Worm (Caenorhabditis elegans): ENCODE data around the gene F49F1.17.
A peak's percentile ranks its signal among the peaks of the same experiment; 100 is the strongest.

The F49F1.17 gene

DNA sequence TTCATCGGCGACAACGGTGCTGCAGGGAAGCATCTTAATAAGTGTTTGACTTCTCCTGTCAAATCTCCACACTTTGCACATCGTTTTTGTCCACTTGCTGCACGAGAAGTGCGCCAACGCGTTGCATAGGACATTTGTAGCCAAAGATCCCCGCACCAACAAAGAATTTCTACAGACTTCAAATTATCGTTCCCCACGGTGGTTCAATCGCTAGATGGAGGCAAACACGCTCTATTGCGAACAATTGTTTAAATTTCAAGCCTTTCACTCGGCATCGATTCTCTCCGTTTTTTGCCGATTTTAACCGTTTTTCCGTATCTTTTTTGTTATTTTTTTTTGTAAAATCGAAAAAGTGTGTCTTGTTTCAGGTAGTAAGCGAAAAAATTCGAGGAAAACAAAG is 44.4 kb upstream of the F49F1.17 start:
- TF ChIP-seq hmg-1.1 (GFP tag; IDR thresholded peaks at IDR 0.05) (0 out of 2 replicates have a peak, but pooled peaks have one; percentile 25), lin-38 (GFP tag; IDR thresholded peaks at IDR 0.05) (peak; percentile 87)

ce11 chrIV:4178424-4178823 is 42.8 kb upstream of the F49F1.17 start, which contains the start of gene tsen-34:
Gene tsen-34, plus strand, starts transcription at chrIV:4178457.
- TF ChIP-seq Y48G9A.11 (GFP tag; IDR thresholded peaks at IDR 0.05) (0 out of 2 replicates have a peak, but pooled peaks have one; percentile 19), ceh-62 (tag; optimal IDR thresholded peaks at IDR 0.05) (no peak)

- TF ChIP-seq Y48G9A.11 (GFP tag; IDR thresholded peaks at IDR 0.05) = peak; percentile 89
- TF ChIP-seq lin-1 (GFP tag; IDR thresholded peaks at IDR 0.05) = no peak
These were observed 41.9 kb upstream of the F49F1.17 start for ce11 chrIV:4177560-4177959.

ce11 chrIV:4176659-4177058 is 41.0 kb upstream of the F49F1.17 start:
- TF ChIP-seq unc-130 (GFP tag; optimal IDR thresholded peaks at IDR 0.05) (no peak), hif-1 (tag; optimal IDR thresholded peaks at IDR 0.05) (no peak), nhr-28 (tag; optimal IDR thresholded peaks at IDR 0.05) (no peak), Y48G9A.11 (GFP tag; IDR thresholded peaks at IDR 0.05) (peak; percentile 97), nhr-6 (tag; optimal IDR thresholded peaks at IDR 0.05) (no peak), lin-38 (GFP tag; IDR thresholded peaks at IDR 0.05) (peak; percentile 25; the same call in 1 of the 2 replicates), Y105C5A.15 (GFP tag; IDR thresholded peaks at IDR 0.05) (no peak), ceh-28 (tag; optimal IDR thresholded peaks at IDR 0.05) (no peak), hmg-1.1 (GFP tag; IDR thresholded peaks at IDR 0.05) (no peak), nhr-48 (tag; optimal IDR thresholded peaks at IDR 0.05) (no peak), F26F4.8 (GFP tag; conservative IDR thresholded peaks at IDR 0.05) (no peak), lin-13 (GFP tag; optimal IDR thresholded peaks at IDR 0.05) (no peak), jun-1 (tag; optimal IDR thresholded peaks at IDR 0.05) (no peak), T20F7.1 (GFP tag; optimal IDR thresholded peaks at IDR 0.05) (peak; percentile 19), F49E8.2 (tag; optimal IDR thresholded peaks at IDR 0.05; ENCODE audit: borderline replicate concordance) (peak; percentile 71)

- TF ChIP-seq lir-3 (tag; optimal IDR thresholded peaks at IDR 0.05) (no peak), Y105C5A.15 (GFP tag; IDR thresholded peaks at IDR 0.05) (no peak), rbr-2 (tag; optimal IDR thresholded peaks at IDR 0.05) (no peak), dpl-1 (GFP tag; optimal IDR thresholded peaks at IDR 0.05) (no peak), attf-4 (tag; optimal IDR thresholded peaks at IDR 0.05) (no peak), hlh-30 (tag; optimal IDR thresholded peaks at IDR 0.05; ENCODE audit: insufficient read depth) (no peak)
These were observed 40.4 kb upstream of the F49F1.17 start, which contains the start of gene dnj-15 for ce11 chrIV:4176088-4176487. Gene dnj-15, plus strand, starts transcription at chrIV:4176388.

DNA sequence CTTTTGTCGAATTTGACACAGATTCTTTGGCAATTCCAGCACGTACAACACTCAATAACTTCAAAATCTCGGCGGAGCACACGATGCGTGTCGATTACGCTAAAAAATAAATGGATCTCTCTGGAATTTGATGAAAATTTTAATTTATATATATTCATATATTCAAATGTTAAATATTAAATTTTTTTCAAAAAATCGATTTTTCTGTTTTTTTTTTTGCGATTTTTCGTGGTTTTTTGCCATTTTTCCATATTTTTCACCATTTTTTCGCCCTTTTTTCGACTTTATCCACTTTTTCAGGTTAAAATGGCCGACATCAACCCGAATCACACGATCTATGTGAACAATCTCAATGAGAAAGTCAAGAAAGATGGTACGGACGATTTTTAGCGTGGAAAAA is 38.1 kb upstream of the F49F1.17 start, which contains the start of gene rnp-3:
TSS of gene rnp-3 (plus strand) at position 301 of the 400 bp plus-strand sequence.
- TF ChIP-seq ctbp-1 (GFP tag; IDR thresholded peaks at IDR 0.05) = no peak
- no peak for TF ChIP-seq nhr-6 (tag; optimal IDR thresholded peaks at IDR 0.05)
- TF ChIP-seq duxl-1 (tag; optimal IDR thresholded peaks at IDR 0.05; ENCODE audit: poor library complexity) = no peak
- no peak for TF ChIP-seq ceh-28 (tag; optimal IDR thresholded peaks at IDR 0.05)
- TF ChIP-seq arid-1 (GFP tag; conservative IDR thresholded peaks at IDR 0.05) = no peak

DNA sequence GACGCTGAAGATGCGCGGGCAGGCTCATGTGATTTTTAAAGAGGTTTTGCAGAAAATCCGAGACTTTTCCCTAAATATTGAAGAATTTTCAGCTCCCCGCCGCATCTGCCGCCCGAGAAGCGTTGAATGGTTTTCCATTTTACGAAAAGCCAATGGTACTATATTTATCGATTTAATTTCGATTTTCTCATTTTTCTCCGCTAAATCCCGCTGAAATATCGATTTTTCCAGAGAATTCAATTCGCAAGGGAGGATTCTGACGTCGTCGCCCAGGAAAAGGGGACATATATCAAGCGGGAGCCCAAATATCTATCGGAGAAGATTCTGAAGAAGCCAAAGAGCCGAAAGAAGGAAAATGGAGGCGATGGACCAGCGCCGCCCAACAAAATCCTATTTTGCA is 36.6 kb upstream of the F49F1.17 start:
- no peak for TF ChIP-seq vab-7 (GFP tag; IDR thresholded peaks at IDR 0.05)
- TF ChIP-seq ceh-28 (tag; optimal IDR thresholded peaks at IDR 0.05) = peak; percentile 52
- no peak for TF ChIP-seq daf-12 (tag; optimal IDR thresholded peaks at IDR 0.05)
- TF ChIP-seq nhr-6 (tag; optimal IDR thresholded peaks at IDR 0.05) = no peak
- TF ChIP-seq sdz-12 (GFP tag; optimal IDR thresholded peaks at IDR 0.05) = no peak
- TF ChIP-seq daf-19 (GFP tag; conservative IDR thresholded peaks at IDR 0.05) = no peak
- TF ChIP-seq lsy-2 (tag; optimal IDR thresholded peaks at IDR 0.05) = no peak
- TF ChIP-seq lim-7 (GFP tag; IDR thresholded peaks at IDR 0.05) = 0 out of 2 replicates have a peak, but pooled peaks have one; percentile 28
- no peak for TF ChIP-seq zfp-2 (tag; optimal IDR thresholded peaks at IDR 0.05)
